Fruit fly (Drosophila melanogaster): ENCODE data around the gene CG7829.

DNA sequence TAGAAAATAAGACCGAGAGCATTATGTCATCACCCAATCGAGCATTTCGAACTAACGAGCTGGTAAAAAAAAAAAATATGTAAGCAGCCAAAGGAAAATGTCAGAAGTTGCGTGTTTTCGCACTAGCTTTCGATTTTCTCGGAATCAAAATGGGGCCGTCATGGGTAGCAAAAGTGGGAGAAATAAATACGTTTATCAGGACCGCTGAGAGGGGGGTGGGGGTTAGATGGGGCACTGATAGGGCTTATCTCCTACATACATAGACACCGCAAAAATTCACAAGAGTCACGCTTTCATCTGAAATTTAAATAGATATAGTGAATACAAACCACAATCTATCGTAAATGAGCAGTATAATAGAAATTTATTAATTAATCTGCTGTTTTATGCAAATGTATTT, 40.4 kb downstream of the CG7829 start:
- TF ChIP-seq CG17186 (GFP tag; optimal IDR thresholded peaks at IDR 0.05) = no peak
- no peak for TF ChIP-seq CG8359 (GFP tag; optimal IDR thresholded peaks at IDR 0.05; ENCODE audit: borderline replicate concordance)
- TF ChIP-seq Drgx (GFP tag; IDR thresholded peaks at IDR 0.05) = no peak
- no peak for TF ChIP-seq CG4854 (GFP tag; optimal IDR thresholded peaks at IDR 0.05)
- TF ChIP-seq HLH54F (GFP tag; optimal IDR thresholded peaks at IDR 0.05) = no peak
- TF ChIP-seq Sry-δ (GFP tag; optimal IDR thresholded peaks at IDR 0.05) = no peak

Data from whole organism, embryonic.